Worm (Caenorhabditis elegans): Measurements from ENCODE around the gene dot-1.4.

DNA sequence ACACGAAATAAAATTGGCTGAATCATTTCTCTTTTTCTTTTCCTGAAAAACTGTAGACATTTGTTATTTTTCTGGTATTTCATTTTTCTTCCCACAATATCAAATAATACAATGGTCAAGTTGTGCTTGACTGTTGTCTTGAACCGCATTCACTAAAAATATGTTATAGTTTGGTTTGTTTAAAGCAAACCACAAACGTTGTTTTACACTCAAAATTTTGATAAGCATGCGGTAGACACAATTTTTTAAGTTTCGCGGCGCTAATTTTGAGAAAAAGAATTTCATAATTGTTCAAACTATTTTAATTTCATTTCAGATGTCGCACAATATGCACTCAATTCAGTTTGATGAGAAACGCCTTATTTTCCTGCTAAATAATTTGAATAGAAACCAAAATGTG, 23.7 kb upstream of the dot-1.4 start, which contains the start of gene T08D10.3:
- TF ChIP-seq ceh-20 (GFP tag; IDR thresholded peaks at IDR 0.05) (no peak), hlh-11 (tag; optimal IDR thresholded peaks at IDR 0.05) (no peak), daf-8 (GFP tag; IDR thresholded peaks at IDR 0.05) (no peak), daf-19 (GFP tag; conservative IDR thresholded peaks at IDR 0.05) (no peak), nhr-237 (tag; optimal IDR thresholded peaks at IDR 0.05) (no peak)
